Worm (Caenorhabditis elegans): ENCODE measurements around the gene kmo-1.

kmo-1 gene

ce11 chrV:12070419-12070818 lies at the start of gene kmo-1:
TSS of gene kmo-1 (minus strand) at chrV:12070519.
- TF ChIP-seq cog-1 (tag; optimal IDR thresholded peaks at IDR 0.05), result no peak
- no peak for TF ChIP-seq ref-1 (GFP tag; conservative IDR thresholded peaks at IDR 0.05)
- no peak for TF ChIP-seq flt-1 (GFP tag; IDR thresholded peaks at IDR 0.05)
- no peak for TF ChIP-seq ztf-29 (GFP tag; IDR thresholded peaks at IDR 0.05)
- no peak for TF ChIP-seq ztf-23 (GFP tag; IDR thresholded peaks at IDR 0.05)
- no peak for TF ChIP-seq klf-2 (GFP tag; conservative IDR thresholded peaks at IDR 0.05)
- TF ChIP-seq tab-1 (GFP tag; IDR thresholded peaks at IDR 0.05), result no peak
- TF ChIP-seq T22C8.4 (GFP tag; IDR thresholded peaks at IDR 0.05), result no peak
- TF ChIP-seq med-1 (GFP tag; optimal IDR thresholded peaks at IDR 0.05; ENCODE audit: insufficient read depth), result no peak

ce11 chrV:12117567-12118053 lies 47.3 kb upstream of the kmo-1 start, which contains the start of gene C13C4.8:
TSS of gene C13C4.8 (plus strand) at chrV:12118003.
- TF ChIP-seq tab-1 (GFP tag; IDR thresholded peaks at IDR 0.05) (no peak), klf-2 (GFP tag; conservative IDR thresholded peaks at IDR 0.05) (no peak), cog-1 (tag; optimal IDR thresholded peaks at IDR 0.05) (no peak), flt-1 (GFP tag; IDR thresholded peaks at IDR 0.05) (no peak), ztf-29 (GFP tag; IDR thresholded peaks at IDR 0.05) (no peak), T22C8.4 (GFP tag; IDR thresholded peaks at IDR 0.05) (no peak), ztf-23 (GFP tag; IDR thresholded peaks at IDR 0.05) (no peak), med-1 (GFP tag; optimal IDR thresholded peaks at IDR 0.05; ENCODE audit: insufficient read depth) (no peak), ref-1 (GFP tag; conservative IDR thresholded peaks at IDR 0.05) (no peak)

DNA sequence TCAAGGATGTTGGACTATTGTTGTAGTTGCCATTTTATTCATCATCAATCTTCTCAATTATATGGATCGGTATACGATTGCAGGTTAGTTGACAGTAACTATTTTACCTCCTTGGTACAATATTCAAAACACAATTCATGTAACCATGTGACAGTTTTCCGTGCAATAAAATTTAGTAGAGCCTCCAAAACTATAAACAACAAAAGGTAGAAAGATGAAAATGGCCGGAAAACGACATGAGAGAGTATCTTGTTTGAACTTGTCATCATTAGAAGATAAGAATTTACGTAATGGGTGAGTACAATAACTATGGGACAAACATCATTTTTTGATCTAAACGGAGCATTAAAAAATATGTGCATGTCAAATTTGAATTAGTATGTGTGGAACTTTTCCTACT lies 44.8 kb upstream of the kmo-1 start:
- no peak for TF ChIP-seq tab-1 (GFP tag; IDR thresholded peaks at IDR 0.05)
- no peak for TF ChIP-seq T22C8.4 (GFP tag; IDR thresholded peaks at IDR 0.05)
- TF ChIP-seq klf-2 (GFP tag; conservative IDR thresholded peaks at IDR 0.05), result no peak
- no peak for TF ChIP-seq ref-1 (GFP tag; conservative IDR thresholded peaks at IDR 0.05)
- no peak for TF ChIP-seq cog-1 (tag; optimal IDR thresholded peaks at IDR 0.05)
- no peak for TF ChIP-seq med-1 (GFP tag; optimal IDR thresholded peaks at IDR 0.05; ENCODE audit: insufficient read depth)
- TF ChIP-seq flt-1 (GFP tag; IDR thresholded peaks at IDR 0.05), result no peak
- TF ChIP-seq ztf-29 (GFP tag; IDR thresholded peaks at IDR 0.05), result no peak
- TF ChIP-seq ztf-23 (GFP tag; IDR thresholded peaks at IDR 0.05), result no peak

ce11 chrV:12114693-12115092 lies 44.4 kb upstream of the kmo-1 start, which contains the start of gene spin-1:
TSS of gene spin-1 (plus strand) at chrV:12114993.
- TF ChIP-seq klf-2 (GFP tag; conservative IDR thresholded peaks at IDR 0.05) (no peak), ztf-29 (GFP tag; IDR thresholded peaks at IDR 0.05) (no peak), T22C8.4 (GFP tag; IDR thresholded peaks at IDR 0.05) (no peak), med-1 (GFP tag; optimal IDR thresholded peaks at IDR 0.05; ENCODE audit: insufficient read depth) (no peak), flt-1 (GFP tag; IDR thresholded peaks at IDR 0.05) (no peak), ref-1 (GFP tag; conservative IDR thresholded peaks at IDR 0.05) (no peak), cog-1 (tag; optimal IDR thresholded peaks at IDR 0.05) (no peak)

DNA sequence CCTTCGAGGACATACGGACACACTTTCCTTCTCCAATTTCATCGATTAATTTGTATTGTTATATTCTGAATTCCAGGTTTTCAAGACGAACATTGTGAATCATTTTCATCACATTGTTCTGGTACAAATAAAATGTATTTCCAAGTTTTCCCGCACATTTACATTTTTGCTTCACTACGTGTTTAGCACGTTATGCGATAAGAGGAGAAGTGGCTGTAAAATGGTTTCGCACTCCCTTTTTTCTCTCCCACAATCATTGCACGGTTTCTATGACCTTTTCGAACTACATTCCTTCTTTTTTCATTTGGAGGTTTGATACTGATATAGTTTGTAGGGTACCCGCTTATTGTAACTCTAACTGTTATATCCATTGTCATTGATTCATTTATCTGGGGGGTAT lies 43.4 kb upstream of the kmo-1 start:
- TF ChIP-seq med-1 (GFP tag; optimal IDR thresholded peaks at IDR 0.05; ENCODE audit: insufficient read depth), result no peak
- TF ChIP-seq cog-1 (tag; optimal IDR thresholded peaks at IDR 0.05), result no peak
- no peak for TF ChIP-seq klf-2 (GFP tag; conservative IDR thresholded peaks at IDR 0.05)
- no peak for TF ChIP-seq ref-1 (GFP tag; conservative IDR thresholded peaks at IDR 0.05)
- TF ChIP-seq tab-1 (GFP tag; IDR thresholded peaks at IDR 0.05), result no peak
- no peak for TF ChIP-seq ztf-29 (GFP tag; IDR thresholded peaks at IDR 0.05)
- no peak for TF ChIP-seq flt-1 (GFP tag; IDR thresholded peaks at IDR 0.05)
- TF ChIP-seq ztf-23 (GFP tag; IDR thresholded peaks at IDR 0.05), result no peak
- TF ChIP-seq T22C8.4 (GFP tag; IDR thresholded peaks at IDR 0.05), result no peak

DNA sequence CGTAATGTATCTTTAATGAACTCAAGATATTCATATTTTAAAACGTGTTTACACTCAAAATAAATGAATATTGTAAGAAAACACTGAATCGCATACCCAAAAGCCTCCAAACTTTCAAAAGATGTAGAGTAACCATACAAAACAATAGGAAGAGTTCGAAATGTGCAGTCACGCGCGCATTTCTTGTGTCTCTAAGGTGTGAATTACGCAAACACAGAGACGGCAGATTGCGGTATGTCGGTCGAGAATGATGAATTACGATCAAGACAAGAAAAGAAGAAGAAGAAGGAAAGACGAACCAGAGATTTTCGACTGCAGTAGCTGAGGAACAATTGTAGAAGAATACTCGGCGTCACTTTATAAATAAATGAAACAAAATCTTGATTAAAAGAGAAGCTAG lies 41.1 kb upstream of the kmo-1 start, which contains the start of gene lhpp-1:
Gene lhpp-1, minus strand, starts transcription at position 354 of the 400 bp plus-strand sequence.
- TF ChIP-seq med-1 (GFP tag; optimal IDR thresholded peaks at IDR 0.05; ENCODE audit: insufficient read depth) (no peak), ztf-23 (GFP tag; IDR thresholded peaks at IDR 0.05) (no peak), cog-1 (tag; optimal IDR thresholded peaks at IDR 0.05) (no peak), ztf-29 (GFP tag; IDR thresholded peaks at IDR 0.05) (no peak), T22C8.4 (GFP tag; IDR thresholded peaks at IDR 0.05) (no peak), tab-1 (GFP tag; IDR thresholded peaks at IDR 0.05) (no peak), klf-2 (GFP tag; conservative IDR thresholded peaks at IDR 0.05) (no peak), flt-1 (GFP tag; IDR thresholded peaks at IDR 0.05) (no peak), ref-1 (GFP tag; conservative IDR thresholded peaks at IDR 0.05) (no peak)

DNA sequence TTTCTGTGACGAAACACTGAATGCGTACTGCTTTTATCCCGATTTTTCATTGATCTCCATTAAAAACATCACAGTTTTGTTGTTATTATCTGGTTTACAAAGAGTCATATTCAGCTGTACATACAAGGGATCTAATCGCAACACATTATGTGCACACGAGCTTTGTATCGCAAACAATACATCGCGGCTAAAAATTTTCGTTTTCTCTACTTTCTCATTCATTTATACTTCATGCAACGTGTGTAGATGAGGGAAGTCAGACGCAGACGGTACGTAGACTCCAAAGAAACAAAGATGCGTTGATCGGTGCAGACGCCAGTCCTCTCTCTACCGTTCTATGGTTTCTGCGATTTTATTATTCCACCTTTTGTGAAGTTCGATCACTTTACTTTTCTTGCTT lies 36.5 kb upstream of the kmo-1 start, which contains the start of gene nhr-136:
Gene nhr-136, plus strand, starts transcription at position 301 of the 400 bp plus-strand sequence.
- no peak for TF ChIP-seq ref-1 (GFP tag; conservative IDR thresholded peaks at IDR 0.05)
- no peak for TF ChIP-seq ztf-23 (GFP tag; IDR thresholded peaks at IDR 0.05)
- TF ChIP-seq T22C8.4 (GFP tag; IDR thresholded peaks at IDR 0.05), result no peak
- TF ChIP-seq cog-1 (tag; optimal IDR thresholded peaks at IDR 0.05), result no peak
- no peak for TF ChIP-seq tab-1 (GFP tag; IDR thresholded peaks at IDR 0.05)
- no peak for TF ChIP-seq flt-1 (GFP tag; IDR thresholded peaks at IDR 0.05)

DNA sequence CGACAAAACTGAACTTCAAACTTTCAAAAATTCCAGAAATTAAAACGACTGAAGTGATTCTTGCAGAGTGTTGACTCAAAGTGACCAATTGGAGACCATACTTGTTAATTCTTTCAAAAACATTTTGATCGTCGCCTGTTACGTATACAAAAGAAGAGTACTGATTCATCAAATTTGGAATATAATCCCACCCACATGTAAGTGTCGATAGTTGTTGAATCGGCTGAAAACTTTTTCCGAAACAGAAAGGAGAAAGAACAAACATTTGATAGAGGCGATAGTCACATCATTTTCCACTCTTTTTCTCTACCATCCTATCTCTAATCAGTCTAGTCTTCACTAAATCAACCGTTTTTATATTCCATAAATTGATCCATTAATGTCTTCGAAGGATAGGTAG lies 33.6 kb upstream of the kmo-1 start, which contains the start of gene nhr-153:
Gene nhr-153, plus strand, starts transcription at position 301 of the 400 bp plus-strand sequence.
- no peak for TF ChIP-seq cog-1 (tag; optimal IDR thresholded peaks at IDR 0.05)
- TF ChIP-seq ztf-29 (GFP tag; IDR thresholded peaks at IDR 0.05), result no peak
- no peak for TF ChIP-seq ztf-23 (GFP tag; IDR thresholded peaks at IDR 0.05)
- TF ChIP-seq flt-1 (GFP tag; IDR thresholded peaks at IDR 0.05), result no peak

DNA sequence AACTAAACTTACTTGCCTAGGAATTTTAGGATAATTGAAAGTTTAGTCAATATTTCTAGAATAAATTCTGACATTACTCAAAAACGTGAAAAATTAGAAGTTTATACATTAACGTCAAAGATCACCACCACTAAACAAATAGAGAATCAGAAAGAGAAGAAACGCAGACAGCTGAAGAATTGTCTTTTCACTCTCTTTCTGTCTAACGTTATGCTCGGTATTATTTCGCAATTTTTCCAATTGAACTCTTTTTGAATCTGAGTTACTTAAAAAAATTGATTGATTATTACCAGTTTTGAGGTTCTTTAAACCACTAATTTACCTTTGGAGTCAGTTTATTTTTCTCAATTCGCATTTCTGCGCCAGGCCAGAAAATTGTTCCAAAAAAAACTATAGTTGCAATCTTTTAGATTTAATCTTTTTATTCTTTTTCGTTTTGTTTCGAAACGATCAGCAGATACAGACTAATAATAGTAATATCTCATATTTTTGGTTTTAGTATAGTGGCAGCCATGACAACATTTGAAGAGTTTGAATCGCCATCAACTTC lies 30.6 kb upstream of the kmo-1 start, which contains the start of gene nhr-154:
Gene nhr-154, plus strand, starts transcription at position 500 of the 550 bp plus-strand sequence.
- no peak for TF ChIP-seq med-1 (GFP tag; optimal IDR thresholded peaks at IDR 0.05; ENCODE audit: insufficient read depth)
- no peak for TF ChIP-seq ztf-23 (GFP tag; IDR thresholded peaks at IDR 0.05)
- TF ChIP-seq ztf-29 (GFP tag; IDR thresholded peaks at IDR 0.05), result no peak
- TF ChIP-seq cog-1 (tag; optimal IDR thresholded peaks at IDR 0.05), result no peak
- TF ChIP-seq flt-1 (GFP tag; IDR thresholded peaks at IDR 0.05), result no peak
- TF ChIP-seq ref-1 (GFP tag; conservative IDR thresholded peaks at IDR 0.05), result no peak
- TF ChIP-seq klf-2 (GFP tag; conservative IDR thresholded peaks at IDR 0.05), result no peak
- TF ChIP-seq tab-1 (GFP tag; IDR thresholded peaks at IDR 0.05), result no peak
- TF ChIP-seq T22C8.4 (GFP tag; IDR thresholded peaks at IDR 0.05), result no peak
